Fruit fly (Drosophila melanogaster) S2 (cell line): ENCODE measurements around the gene ttm2.

Source experiments
- CG8478 ChIP-seq: fragments of >200 bp; optimal IDR thresholded peaks from 2 replicates; lab custom pipeline; 2018
- CTCF ChIP-seq, 2 experiments: fragments of >200 bp; optimal IDR thresholded peaks; 2 replicates each; lab custom pipeline; 2018

ttm2 gene

dm6 chr3L:274855-275254 is at the start of gene ttm2:
Gene ttm2 (plus strand): TSS chr3L:275155.
- TF ChIP-seq CTCF (optimal IDR thresholded peaks at IDR 0.05; lab: Kevin White, UChicago): no peak
- no peak for TF ChIP-seq CG8478 (lab: Kevin White, UChicago)

- TF ChIP-seq CTCF (optimal IDR thresholded peaks at IDR 0.05; lab: Kevin White, UChicago) (no peak), CG8478 (lab: Kevin White, UChicago) (no peak)
Measured at dm6 chr3L:231504-231903, 43.5 kb upstream of the ttm2 start, which contains the start of gene CG42846. Gene CG42846 (minus strand): TSS chr3L:231604.

- TF ChIP-seq CTCF (optimal IDR thresholded peaks at IDR 0.05; lab: Kevin White, UChicago) (no peak), CG8478 (lab: Kevin White, UChicago) (no peak)
Measured at dm6 chr3L:232267-232666, 42.7 kb upstream of the ttm2 start, which contains the start of gene CG34454. Gene CG34454 (minus strand): TSS chr3L:232350.

- no peak for TF ChIP-seq CTCF (optimal IDR thresholded peaks at IDR 0.05; lab: Kevin White, UChicago)
- TF ChIP-seq CG8478 (lab: Kevin White, UChicago): no peak
Measured at dm6 chr3L:233251-233650, 41.7 kb upstream of the ttm2 start, which contains the start of gene CG34453. Gene CG34453 (minus strand): TSS chr3L:233351.

- no peak for TF ChIP-seq CTCF (optimal IDR thresholded peaks at IDR 0.05; lab: Kevin White, UChicago)
- no peak for TF ChIP-seq CG8478 (lab: Kevin White, UChicago)
Measured at dm6 chr3L:234337-234736, 40.6 kb upstream of the ttm2 start.

dm6 chr3L:246644-247199 is 28.2 kb upstream of the ttm2 start:
- TF ChIP-seq CTCF (optimal IDR thresholded peaks at IDR 0.05; lab: Kevin White, UChicago): peak; percentile 96 to 97
- TF ChIP-seq CG8478 (lab: Kevin White, UChicago): no peak

- TF ChIP-seq CG8478 (lab: Kevin White, UChicago) (no peak), CTCF (optimal IDR thresholded peaks at IDR 0.05; lab: Kevin White, UChicago) (no peak)
Measured at dm6 chr3L:247482-248225, 27.3 kb upstream of the ttm2 start, which contains the start of gene mthl14. Gene mthl14 (plus strand): TSS chr3L:247491.

- TF ChIP-seq CTCF (optimal IDR thresholded peaks at IDR 0.05; lab: Kevin White, UChicago): peak in 1 of 2 experiments; percentile 18
- no peak for TF ChIP-seq CG8478 (lab: Kevin White, UChicago)
Measured at dm6 chr3L:248226-248758, 26.7 kb upstream of the ttm2 start.

dm6 chr3L:257618-258475 is 17.1 kb upstream of the ttm2 start, which contains the start of the genes DIP2 and wac:
Gene DIP2 (minus strand): TSS chr3L:257954.
Gene wac (plus strand): TSS chr3L:258176.
- TF ChIP-seq CG8478 (lab: Kevin White, UChicago) (no peak), CTCF (optimal IDR thresholded peaks at IDR 0.05; lab: Kevin White, UChicago) (peak in 1 of 2 experiments; percentile 57)

dm6 chr3L:262724-263177 is 12.2 kb upstream of the ttm2 start:
- TF ChIP-seq CTCF (optimal IDR thresholded peaks at IDR 0.05; lab: Kevin White, UChicago): no peak
- no peak for TF ChIP-seq CG8478 (lab: Kevin White, UChicago)

- no peak for TF ChIP-seq CG8478 (lab: Kevin White, UChicago)
- no peak for TF ChIP-seq CTCF (optimal IDR thresholded peaks at IDR 0.05; lab: Kevin White, UChicago)
Measured at dm6 chr3L:263500-264377, 11.2 kb upstream of the ttm2 start.

dm6 chr3L:264378-265151 is 10.4 kb upstream of the ttm2 start, which contains the start of the genes Tudor-SN and mRpL17:
Gene Tudor-SN (minus strand): TSS chr3L:264380.
Gene mRpL17 (plus strand): TSS chr3L:264779.
- TF ChIP-seq CTCF (optimal IDR thresholded peaks at IDR 0.05; lab: Kevin White, UChicago): peak in 1 of 2 experiments; percentile 5
- TF ChIP-seq CG8478 (lab: Kevin White, UChicago): no peak
